Fruit fly (Drosophila melanogaster): ENCODE results near the gene CG31198.

- no peak for TF ChIP-seq ttk (optimal IDR thresholded peaks at IDR 0.05)
- TF ChIP-seq h (optimal IDR thresholded peaks at IDR 0.05): no peak
- TF ChIP-seq psq (optimal IDR thresholded peaks at IDR 0.05): no peak
- TF ChIP-seq insv (optimal IDR thresholded peaks at IDR 0.05): no peak
- no peak for TF ChIP-seq Myc (optimal IDR thresholded peaks at IDR 0.05)
These were observed 34.1 kb upstream of the CG31198 start for dm6 chr3R:21719934-21720431.

Measured in Kc167 (cell line).